Worm (Caenorhabditis elegans) whole organism, dauer: ENCODE results near the gene T13F2.2.

ENCODE experiments used
- unc-62 ChIP-seq: sonication (generic microtip); optimal IDR thresholded peaks from 2 replicates; lab custom pipeline; 2017; ENCODE audit warnings: missing biosample characterization, missing genetic modification reagents, missing genetic modification characterization

The T13F2.2 gene

DNA sequence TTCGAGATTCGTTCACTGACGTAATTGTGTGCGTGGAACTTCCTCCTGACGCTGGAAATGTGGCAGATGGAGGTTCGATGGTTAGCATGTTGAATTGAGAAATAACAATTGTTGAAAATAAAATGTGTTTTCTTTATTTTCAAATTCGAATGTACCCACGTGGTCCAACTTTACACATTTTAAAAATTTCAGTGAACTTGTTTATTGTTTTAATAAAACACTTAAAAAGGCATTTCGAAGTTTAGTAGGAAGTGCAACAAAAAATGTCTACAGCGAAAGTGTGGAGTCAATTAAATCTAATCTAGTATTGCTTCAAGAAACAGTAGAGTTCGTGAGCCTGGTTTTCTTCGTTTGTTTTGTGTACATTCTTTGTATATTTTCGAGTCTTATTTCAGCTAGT, 30.9 kb downstream of the T13F2.2 start, which contains the start of gene ssp-36:
ssp-36 (minus strand) TSS at position 101 of the 400 bp plus-strand sequence.
- no peak for TF ChIP-seq unc-62 (GFP tag; lab: Kevin White, UChicago)

DNA sequence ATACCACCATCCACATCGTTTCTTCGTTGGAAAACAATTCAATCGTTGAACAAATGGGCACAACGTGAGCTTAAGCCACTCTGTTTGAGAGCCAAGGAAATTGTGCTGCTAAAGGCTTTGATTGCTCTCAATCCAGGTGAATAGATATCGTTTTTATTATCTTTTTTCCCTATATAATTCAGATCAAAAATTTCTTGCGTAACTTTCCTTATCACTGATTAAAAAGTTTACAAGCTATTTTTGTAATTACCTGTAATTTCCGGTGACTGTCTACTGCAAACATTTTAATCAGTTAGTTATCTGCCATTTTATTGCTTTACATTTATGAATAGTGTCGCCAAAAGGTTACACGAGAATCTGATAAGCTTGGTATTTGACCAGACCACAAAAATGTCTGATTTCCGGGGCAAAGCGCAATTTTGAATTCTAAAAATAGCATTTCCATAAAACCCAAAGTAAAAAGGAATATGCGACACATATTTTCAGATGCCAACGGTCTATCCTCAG, 34.4 kb downstream of the T13F2.2 start:
- no peak for TF ChIP-seq unc-62 (GFP tag; lab: Kevin White, UChicago)

DNA sequence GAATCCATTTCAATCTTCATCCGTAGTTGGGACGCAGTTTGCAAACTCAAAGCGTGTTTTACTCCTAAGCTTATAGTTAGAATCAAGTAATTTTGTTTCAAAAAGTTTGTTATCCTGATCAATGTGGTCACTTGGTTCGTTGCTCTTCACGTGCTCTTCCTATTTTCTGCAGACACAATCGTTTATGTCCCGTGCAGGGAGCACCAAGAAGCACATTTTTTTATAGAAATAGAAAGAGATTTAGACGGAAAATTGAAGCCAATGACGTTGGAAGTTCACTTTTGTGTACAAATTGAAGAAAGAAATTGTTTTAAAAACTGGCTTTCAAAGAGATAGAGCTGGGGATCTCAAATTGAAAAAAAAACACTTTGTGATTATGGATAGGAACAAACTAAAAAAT, 35.4 kb downstream of the T13F2.2 start:
- no peak for TF ChIP-seq unc-62 (GFP tag; lab: Kevin White, UChicago)

DNA sequence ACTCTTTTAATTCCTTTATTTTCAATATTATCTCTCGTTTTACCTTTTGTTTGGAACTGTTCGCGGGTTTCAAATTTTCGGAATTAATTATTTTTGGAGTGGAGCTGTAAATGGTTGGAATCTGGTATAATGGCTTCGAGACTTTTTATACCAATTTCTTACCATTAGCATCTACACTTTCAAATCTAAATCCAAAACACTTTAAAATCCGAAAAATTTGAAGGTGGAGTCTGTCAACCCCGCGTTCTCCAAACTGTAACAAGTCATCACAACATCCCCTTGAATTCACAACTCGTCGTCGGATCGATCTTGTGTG, 39.8 kb downstream of the T13F2.2 start, which contains the start of gene nhr-97:
nhr-97 (plus strand) TSS at position 217 of the 316 bp plus-strand sequence.
- TF ChIP-seq unc-62 (GFP tag; lab: Kevin White, UChicago) = no peak

DNA sequence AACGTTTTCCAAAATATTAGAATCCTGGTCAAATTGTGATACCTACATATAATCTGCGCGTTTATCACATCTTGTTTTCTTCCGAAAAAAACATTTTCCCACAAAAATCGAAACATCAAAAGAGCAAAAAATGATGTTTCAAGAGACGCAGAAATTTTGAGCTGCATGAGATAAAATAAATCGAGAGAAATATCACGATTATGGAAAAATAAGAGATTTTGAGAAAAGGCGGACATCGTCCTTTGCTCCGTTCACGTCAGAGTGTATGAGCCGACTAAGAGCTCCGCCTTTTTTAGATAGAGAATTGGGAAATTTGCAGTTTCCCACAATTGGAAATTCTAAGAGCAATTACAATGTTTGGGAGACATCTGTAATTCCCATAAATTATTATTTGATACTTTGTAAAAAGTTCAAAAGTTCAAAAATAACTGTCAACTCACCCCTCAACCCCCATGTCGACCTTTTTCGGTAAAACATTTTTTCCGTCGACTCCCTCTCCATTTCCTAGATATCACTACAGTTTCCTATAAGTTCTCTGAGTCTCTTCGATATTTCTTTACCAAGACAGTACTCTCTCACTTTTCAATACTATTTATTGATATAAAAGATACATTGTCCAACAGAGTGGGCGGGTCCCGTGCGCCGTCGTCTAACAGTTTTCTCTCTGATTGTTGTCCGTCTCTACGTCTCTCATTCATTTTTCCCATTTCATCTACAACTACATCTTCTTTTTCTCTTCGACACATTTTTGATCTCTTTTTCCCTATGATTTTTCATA, 40.3 kb downstream of the T13F2.2 start:
- no peak for TF ChIP-seq unc-62 (GFP tag; lab: Kevin White, UChicago)

DNA sequence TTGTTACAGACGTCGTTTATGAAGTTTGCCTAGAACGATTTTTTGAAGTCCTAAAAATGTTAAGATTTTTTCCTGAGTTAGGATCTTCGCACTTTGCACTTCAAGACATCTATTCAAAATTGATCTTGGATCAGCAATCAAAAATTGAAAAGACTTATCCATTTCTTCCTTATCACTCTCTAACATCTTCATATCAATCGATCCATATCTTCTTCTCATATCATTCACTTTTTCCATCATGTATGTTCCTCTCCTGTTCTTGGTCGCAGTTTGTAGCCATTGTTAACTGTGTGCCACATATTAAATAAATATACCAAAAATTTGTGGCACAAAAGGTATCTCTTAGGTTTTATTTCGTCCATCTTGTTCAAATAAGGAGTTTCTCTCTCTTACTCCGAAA, 41.4 kb downstream of the T13F2.2 start:
- no peak for TF ChIP-seq unc-62 (GFP tag; lab: Kevin White, UChicago)

DNA sequence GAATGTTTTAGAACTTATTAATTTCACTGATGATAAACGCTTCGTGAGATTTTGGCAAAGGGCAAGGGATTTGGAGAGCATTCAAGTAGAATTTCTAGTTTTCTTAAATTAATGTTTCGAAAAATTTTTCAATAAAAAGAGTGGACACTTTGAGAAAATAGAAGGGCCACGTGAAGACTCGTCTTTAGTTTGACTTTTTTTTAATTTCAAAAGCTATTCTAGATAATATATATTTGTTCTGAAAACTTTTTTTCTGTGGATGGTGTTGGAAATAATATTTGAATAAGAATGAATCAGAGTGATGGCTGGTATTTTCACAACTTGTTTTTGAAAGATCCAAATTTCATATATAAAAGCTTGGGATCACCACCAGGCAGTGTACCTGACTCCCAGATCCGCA, 48.8 kb downstream of the T13F2.2 start, which contains the start of gene C28D4.8:
C28D4.8 (minus strand) TSS at position 101 of the 400 bp plus-strand sequence.
- no peak for TF ChIP-seq unc-62 (GFP tag; lab: Kevin White, UChicago)

DNA sequence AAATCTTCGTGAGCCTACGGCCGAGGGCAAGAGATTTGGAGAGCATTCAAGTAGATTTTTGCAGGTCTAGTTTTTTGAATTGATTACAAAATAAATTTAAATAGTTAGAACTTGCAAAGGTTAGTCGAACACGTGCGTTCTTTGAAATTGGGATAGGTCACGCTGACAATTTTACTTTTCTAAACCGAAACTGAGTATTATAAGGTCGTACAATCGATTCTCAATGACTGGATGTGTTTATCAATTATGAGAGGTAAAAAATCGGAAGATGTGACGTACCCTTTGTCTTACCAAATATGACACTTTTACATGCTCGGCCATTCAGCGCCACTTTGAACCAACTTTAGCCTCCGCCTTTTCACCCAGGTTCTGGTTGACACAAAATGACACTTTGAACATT, 50.4 kb downstream of the T13F2.2 start, which contains the start of gene C28D4.5:
C28D4.5 (minus strand) TSS at position 101 of the 400 bp plus-strand sequence.
- no peak for TF ChIP-seq unc-62 (GFP tag; lab: Kevin White, UChicago)
